Worm (Caenorhabditis elegans) whole organism, young adult: ENCODE data around the gene pgp-6.

Experiments
- B0261.1 ChIP-seq: sonication (generic microtip); optimal IDR thresholded peaks from 2 replicates; lab custom pipeline; 2016; ENCODE audit warnings: mild to moderate bottlenecking, missing genetic modification characterization, moderate library complexity, missing compliant biosample characterization
- C17E4.6 ChIP-seq: fragments of 200-800 bp; sonication (Bioruptor generic); IDR thresholded peaks from 2 replicates; pipeline ENCODE4 v1.3.6; 2022; ENCODE audit warnings: missing genetic modification reagents, missing genetic modification characterization, missing compliant biosample characterization
- D2030.7 ChIP-seq: fragments of 200-800 bp; sonication (Bioruptor generic); IDR thresholded peaks from 2 replicates; pipeline ENCODE4 v1.3.6; 2022; ENCODE audit warnings: missing genetic modification reagents, missing genetic modification characterization, missing compliant biosample characterization
- F22D6.2 ChIP-seq: sonication (generic microtip); optimal IDR thresholded peaks from 2 replicates; lab custom pipeline; 2016; ENCODE audit warnings: mild to moderate bottlenecking, missing genetic modification characterization, missing compliant biosample characterization
- F55B11.4 ChIP-seq: sonication (generic microtip); optimal IDR thresholded peaks from 2 replicates; lab custom pipeline; 2016; ENCODE audit warnings: missing compliant biosample characterization, missing genetic modification characterization, borderline replicate concordance; ENCODE audit not compliant: insufficient read depth
- F57A8.1 ChIP-seq: fragments of 200-800 bp; sonication (Bioruptor generic); optimal IDR thresholded peaks from 2 replicates; lab custom pipeline; 2018; ENCODE audit warnings: mild to moderate bottlenecking, missing genetic modification characterization, moderate library complexity, missing compliant biosample characterization
- F57C9.4 ChIP-seq: sonication (generic microtip); optimal IDR thresholded peaks from 2 replicates; lab custom pipeline; 2017; ENCODE audit warnings: mild to moderate bottlenecking, missing genetic modification characterization, missing compliant biosample characterization
- K11D2.4 ChIP-seq: fragments of 200-800 bp; sonication (Bioruptor generic); IDR thresholded peaks from 2 replicates; pipeline ENCODE4 v1.3.6; 2022; ENCODE audit warnings: missing genetic modification reagents, missing genetic modification characterization, missing compliant biosample characterization
- K12H6.12 ChIP-seq: fragments of 200-800 bp; sonication (Bioruptor generic); optimal IDR thresholded peaks from 2 replicates; lab custom pipeline; 2018; ENCODE audit warnings: mild to moderate bottlenecking, missing genetic modification characterization, missing compliant biosample characterization
- T07F8.4 ChIP-seq: sonication (generic microtip); optimal IDR thresholded peaks from 2 replicates; lab custom pipeline; 2016; ENCODE audit warnings: mild to moderate bottlenecking, missing genetic modification characterization, moderate library complexity, missing compliant biosample characterization
- Y53G8AR.9 ChIP-seq: fragments of 200-800 bp; sonication (Bioruptor generic); conservative IDR thresholded peaks from 2 replicates; pipeline ENCODE4 v1.3.6; 2022; ENCODE audit warnings: missing genetic modification reagents, missing genetic modification characterization, missing compliant biosample characterization
- Y67H2A.10 ChIP-seq: fragments of 200-800 bp; sonication (Bioruptor generic); conservative IDR thresholded peaks from 2 replicates; pipeline ENCODE4 v1.3.6; 2022; ENCODE audit warnings: missing genetic modification reagents, missing genetic modification characterization, missing compliant biosample characterization
- ama-1 ChIP-seq, 3 experiments: fragments of 150-350 bp in 1 of 3; sonication (generic microtip) in 2 of 3; optimal IDR thresholded peaks; 2 replicates each; lab custom pipeline; 2014 to 2018; ENCODE audit warnings: missing biosample characterization in 2 of 3, missing genetic modification characterization in 2 of 3, missing genetic modification reagents in 2 of 3
- attf-5 ChIP-seq: fragments of 200-800 bp; sonication (Bioruptor generic); optimal IDR thresholded peaks from 2 replicates; lab custom pipeline; 2018; ENCODE audit warnings: mild to moderate bottlenecking, missing genetic modification characterization, missing compliant biosample characterization
- bed-1 ChIP-seq: fragments of 200-800 bp; sonication (Bioruptor generic); IDR thresholded peaks from 2 replicates; pipeline ENCODE4 v1.3.6; 2022; ENCODE audit warnings: missing genetic modification reagents, missing genetic modification characterization, missing compliant biosample characterization
- ceh-27 ChIP-seq: fragments of 200-800 bp; sonication (Bioruptor generic); optimal IDR thresholded peaks from 2 replicates; lab custom pipeline; 2018; ENCODE audit warnings: mild to moderate bottlenecking, missing genetic modification characterization, moderate library complexity, missing compliant biosample characterization
- ceh-58 ChIP-seq: fragments of 200-800 bp; sonication (Bioruptor generic); IDR thresholded peaks from 2 replicates; pipeline ENCODE4 v1.3.6; 2022; ENCODE audit warnings: missing genetic modification characterization, missing compliant biosample characterization
- chd-7 ChIP-seq: sonication (generic microtip); optimal IDR thresholded peaks from 2 replicates; lab custom pipeline; 2016; ENCODE audit warnings: mild to moderate bottlenecking, missing genetic modification characterization, moderate library complexity, missing compliant biosample characterization
- efl-1 ChIP-seq: fragments of 150-350 bp; optimal IDR thresholded peaks from 2 replicates; lab custom pipeline; 2014; ENCODE audit warnings: missing biosample characterization, missing genetic modification reagents, missing genetic modification characterization
- egl-44 ChIP-seq: fragments of 200-800 bp; sonication (Bioruptor generic); IDR thresholded peaks from 2 replicates; pipeline ENCODE4 v1.3.6; 2022; ENCODE audit warnings: missing genetic modification reagents, missing genetic modification characterization, missing compliant biosample characterization
- gei-17 ChIP-seq: fragments of 200-800 bp; sonication (Bioruptor generic); optimal IDR thresholded peaks from 2 replicates; lab custom pipeline; 2018; ENCODE audit warnings: mild to moderate bottlenecking, missing genetic modification characterization, missing compliant biosample characterization
- hlh-12 ChIP-seq: sonication (generic microtip); optimal IDR thresholded peaks from 2 replicates; lab custom pipeline; 2016; ENCODE audit warnings: missing genetic modification characterization, missing compliant biosample characterization
- hsf-1 ChIP-seq: fragments of 200-800 bp; sonication (Bioruptor generic); IDR thresholded peaks from 2 replicates; pipeline ENCODE4 v1.3.6; 2022; ENCODE audit warnings: missing genetic modification reagents, missing genetic modification characterization, missing compliant biosample characterization
- lir-1 ChIP-seq: fragments of 200-800 bp; sonication (Bioruptor generic); conservative IDR thresholded peaks from 2 replicates; pipeline ENCODE4 v1.3.6; 2022; ENCODE audit warnings: missing genetic modification reagents, missing genetic modification characterization, missing compliant biosample characterization
- madf-10 ChIP-seq: sonication (generic microtip); optimal IDR thresholded peaks from 2 replicates; lab custom pipeline; 2016; ENCODE audit warnings: mild to moderate bottlenecking, missing genetic modification characterization, missing compliant biosample characterization
- madf-6 ChIP-seq: fragments of 200-800 bp; sonication (Bioruptor generic); IDR thresholded peaks from 2 replicates; pipeline ENCODE4 v1.3.6; 2022; ENCODE audit warnings: missing genetic modification reagents, missing genetic modification characterization, missing compliant biosample characterization
- mel-28 ChIP-seq: sonication (generic microtip); optimal IDR thresholded peaks from 2 replicates; lab custom pipeline; 2016; ENCODE audit warnings: borderline replicate concordance, mild to moderate bottlenecking, missing genetic modification characterization, missing compliant biosample characterization
- nfyb-1 ChIP-seq: fragments of 200-800 bp; sonication (Bioruptor generic); IDR thresholded peaks from 2 replicates; pipeline ENCODE4 v1.3.6; 2022; ENCODE audit warnings: missing genetic modification reagents, missing genetic modification characterization, missing compliant biosample characterization
- nhr-120 ChIP-seq: fragments of 200-800 bp; sonication (Bioruptor generic); IDR thresholded peaks from 2 replicates; pipeline ENCODE4 v1.3.6; 2022; ENCODE audit warnings: missing genetic modification characterization, missing compliant biosample characterization
- nhr-179 ChIP-seq: sonication (generic microtip); optimal IDR thresholded peaks from 2 replicates; lab custom pipeline; 2016; ENCODE audit warnings: mild to moderate bottlenecking, missing genetic modification characterization, missing compliant biosample characterization
- nhr-80 ChIP-seq: sonication (generic microtip); optimal IDR thresholded peaks from 2 replicates; lab custom pipeline; 2016; ENCODE audit warnings: missing genetic modification characterization, missing compliant biosample characterization
- pha-4 ChIP-seq: fragments of 150-350 bp; sonication (generic microtip); optimal IDR thresholded peaks from 2 replicates; lab custom pipeline; 2014; ENCODE audit warnings: missing biosample characterization, missing genetic modification reagents, missing genetic modification characterization
- sea-2 ChIP-seq: fragments of 200-800 bp; sonication (Bioruptor generic); IDR thresholded peaks from 2 replicates; pipeline ENCODE4 v1.3.6; 2022; ENCODE audit warnings: missing genetic modification characterization, missing compliant biosample characterization
- tlf-1 ChIP-seq: fragments of 200-800 bp; sonication (Bioruptor generic); optimal IDR thresholded peaks from 2 replicates; lab custom pipeline; 2018; ENCODE audit warnings: mild to moderate bottlenecking, missing genetic modification characterization, missing compliant biosample characterization
- unc-130 ChIP-seq: sonication (generic microtip); optimal IDR thresholded peaks from 2 replicates; lab custom pipeline; 2016; ENCODE audit warnings: missing genetic modification reagents, missing genetic modification characterization, missing compliant biosample characterization
- unc-62 ChIP-seq: fragments of 150-350 bp; optimal IDR thresholded peaks from 2 replicates; lab custom pipeline; 2014; ENCODE audit warnings: missing biosample characterization, missing genetic modification reagents, missing genetic modification characterization
- zfh-2 ChIP-seq: fragments of 200-800 bp; sonication (Bioruptor generic); conservative IDR thresholded peaks from 2 replicates; pipeline ENCODE4 v1.3.6; 2022; ENCODE audit warnings: missing genetic modification reagents, missing genetic modification characterization, missing compliant biosample characterization
- ztf-25 ChIP-seq: fragments of 200-800 bp; sonication (Bioruptor generic); IDR thresholded peaks from 2 replicates; pipeline ENCODE4 v1.3.6; 2022; ENCODE audit warnings: missing genetic modification reagents, missing genetic modification characterization, missing compliant biosample characterization
- ztf-3 ChIP-seq: fragments of 200-800 bp; sonication (Bioruptor generic); optimal IDR thresholded peaks from 2 replicates; lab custom pipeline; 2018; ENCODE audit warnings: mild to moderate bottlenecking, missing genetic modification characterization, missing compliant biosample characterization

pgp-6 gene

DNA sequence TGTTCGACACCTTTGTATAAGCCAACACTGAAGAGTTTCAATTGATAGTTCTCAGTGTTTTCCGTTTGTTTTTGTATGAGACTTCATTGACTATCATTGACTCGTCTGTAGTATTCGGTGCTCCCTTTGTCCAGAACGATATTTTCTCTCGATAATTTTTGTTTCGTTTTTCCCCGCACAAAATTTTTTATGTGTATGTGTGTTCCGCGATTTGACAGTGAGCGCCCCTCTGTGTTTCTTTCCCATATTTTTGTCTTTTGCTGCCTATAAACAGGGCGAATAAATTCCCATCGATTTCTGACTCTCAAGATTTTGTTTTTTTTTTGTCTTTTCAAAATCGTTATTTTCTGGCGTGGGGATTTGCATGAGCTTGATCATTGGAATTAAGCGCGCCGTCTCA is 6.0 kb upstream of the pgp-6 start, which contains the start of gene T21E8.7:
Gene T21E8.7 (plus strand): TSS at position 301 of the 400 bp plus-strand sequence.
- no peak for TF ChIP-seq mel-28
- no peak for TF ChIP-seq zfh-2 (GFP tag; lab: Robert Waterston, UW)
- TF ChIP-seq attf-5 (GFP tag; lab: Kevin White, UChicago): no peak
- TF ChIP-seq hsf-1 (GFP tag; lab: Robert Waterston, UW): no peak
- TF ChIP-seq F55B11.4 (tag; lab: Kevin White, UChicago): no peak
- TF ChIP-seq nhr-179 (tag; lab: Kevin White, UChicago): no peak
- no peak for TF ChIP-seq K12H6.12 (tag; lab: Kevin White, UChicago)
- no peak for TF ChIP-seq ama-1 (optimal IDR thresholded peaks at IDR 0.05; lab: Kevin White, UChicago)
- no peak for TF ChIP-seq ama-1 (GFP tag; optimal IDR thresholded peaks at IDR 0.05; lab: Kevin White, UChicago)
- TF ChIP-seq ceh-27 (GFP tag; lab: Kevin White, UChicago): no peak
- no peak for TF ChIP-seq F57C9.4 (tag; lab: Kevin White, UChicago)
- no peak for TF ChIP-seq gei-17

DNA sequence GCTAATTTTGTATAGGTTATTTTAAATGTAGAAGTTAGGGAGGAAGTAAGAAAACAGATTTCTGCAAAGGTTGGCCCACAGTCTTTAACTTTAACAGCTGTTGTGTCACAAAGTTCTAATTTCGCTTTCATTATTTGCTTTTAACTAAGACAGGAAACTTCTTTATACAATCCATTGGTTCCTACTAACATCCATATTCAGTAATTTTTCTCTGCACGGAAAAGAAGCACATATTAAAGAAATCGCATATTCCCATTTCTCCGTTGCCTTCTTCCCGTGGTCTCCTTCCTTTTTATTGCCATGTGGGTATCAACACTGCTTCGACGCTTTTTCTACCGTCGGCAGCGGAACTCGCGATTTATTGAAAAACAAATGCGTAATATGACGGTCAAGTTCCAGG is 4.8 kb upstream of the pgp-6 start, which contains the start of gene T21E8.6:
Gene T21E8.6 (plus strand): TSS at position 301 of the 400 bp plus-strand sequence.
- no peak for TF ChIP-seq nhr-80 (tag; lab: Kevin White, UChicago)
- TF ChIP-seq chd-7 (tag; lab: Kevin White, UChicago): no peak
- TF ChIP-seq nfyb-1 (GFP tag; lab: Robert Waterston, UW): no peak
- no peak for TF ChIP-seq pha-4
- TF ChIP-seq bed-1: no peak
- TF ChIP-seq B0261.1 (tag; lab: Kevin White, UChicago): no peak
- TF ChIP-seq madf-6: no peak
- TF ChIP-seq K12H6.12 (tag; lab: Kevin White, UChicago): no peak
- TF ChIP-seq D2030.7: no peak
- no peak for TF ChIP-seq K11D2.4
- TF ChIP-seq sea-2 (GFP tag; lab: Robert Waterston, UW): no peak
- no peak for TF ChIP-seq Y53G8AR.9 (GFP tag; lab: Robert Waterston, UW)

DNA sequence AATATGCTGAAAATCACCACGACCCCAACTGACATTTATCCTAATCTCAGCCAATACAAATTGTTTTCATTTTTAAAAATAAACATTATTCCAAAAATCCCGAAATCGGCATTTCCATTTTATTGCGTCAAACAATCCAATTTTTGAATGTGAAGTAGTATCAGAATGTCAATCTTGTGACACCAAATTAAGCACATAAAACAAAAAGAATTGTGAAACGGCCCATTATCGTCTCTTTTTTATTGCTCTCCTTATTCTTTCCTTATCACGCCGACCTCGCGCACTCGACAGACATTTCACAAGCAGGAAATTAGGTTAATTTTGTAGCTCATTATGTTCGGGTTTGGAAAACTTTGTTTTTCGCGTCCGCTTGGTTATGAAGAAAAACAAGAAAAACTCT is 3.3 kb upstream of the pgp-6 start, which contains the start of gene T21E8.4:
Gene T21E8.4 (plus strand): TSS at position 301 of the 400 bp plus-strand sequence.
- TF ChIP-seq C17E4.6 (GFP tag; lab: Robert Waterston, UW) (no peak), F22D6.2 (tag; lab: Kevin White, UChicago) (no peak), madf-10 (no peak), lir-1 (GFP tag; lab: Robert Waterston, UW) (no peak), tlf-1 (GFP tag; lab: Kevin White, UChicago) (no peak), efl-1 (GFP tag; lab: Kevin White, UChicago) (no peak), hlh-12 (tag; lab: Kevin White, UChicago) (no peak), ama-1 (optimal IDR thresholded peaks at IDR 0.05; lab: Kevin White, UChicago) (no peak), ama-1 (GFP tag; optimal IDR thresholded peaks at IDR 0.05; lab: Kevin White, UChicago) (no peak), T07F8.4 (tag; lab: Kevin White, UChicago) (no peak), ceh-58 (no peak), egl-44 (no peak), nhr-179 (tag; lab: Kevin White, UChicago) (no peak), Y67H2A.10 (GFP tag; lab: Robert Waterston, UW) (no peak), nhr-120 (GFP tag; lab: Robert Waterston, UW) (no peak), F57A8.1 (GFP tag; lab: Kevin White, UChicago) (no peak), ztf-3 (GFP tag; lab: Kevin White, UChicago) (no peak), ztf-25 (GFP tag; lab: Robert Waterston, UW) (no peak), F57C9.4 (tag; lab: Kevin White, UChicago) (no peak), unc-62 (GFP tag; lab: Kevin White, UChicago) (no peak), unc-130 (GFP tag; lab: Kevin White, UChicago) (no peak)
